Fruit fly (Drosophila melanogaster): ENCODE measurements around the gene Dh44.

DNA sequence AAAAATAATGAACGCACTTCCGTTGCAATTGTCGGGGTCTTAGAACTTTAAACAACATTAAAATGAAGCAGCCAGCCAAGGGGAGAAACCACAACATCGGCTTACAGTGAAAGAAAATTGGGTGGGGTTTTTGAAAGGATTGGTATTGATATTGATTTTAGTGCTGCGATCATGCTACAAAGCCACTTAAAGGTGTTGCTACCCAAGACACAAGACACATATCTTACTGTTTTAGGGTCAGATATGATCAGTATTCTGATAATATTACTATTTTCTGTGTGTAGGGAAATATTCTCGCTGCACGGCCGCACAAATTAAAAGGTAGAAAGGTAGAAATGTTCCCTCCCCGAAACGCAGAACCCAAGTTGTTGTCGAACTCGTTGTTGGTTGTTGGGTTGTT, 32.9 kb upstream of the Dh44 start:
- TF ChIP-seq pan (optimal IDR thresholded peaks at IDR 0.05): no peak
- no peak for TF ChIP-seq usp (GFP tag; optimal IDR thresholded peaks at IDR 0.05)
- no peak for TF ChIP-seq CG8478 (optimal IDR thresholded peaks at IDR 0.05)
- TF ChIP-seq psq (optimal IDR thresholded peaks at IDR 0.05): no peak

Measured in whole organism.